Fruit fly (Drosophila melanogaster): Measurements from ENCODE around the gene Pten.

Pten gene

dm6 chr2L:10306518-10307260 lies 45.8 kb upstream of the Pten start, which contains the start of the genes CG5390 and CG4968 (continued):
- peak; percentile 87 for TF ChIP-seq stwl (tag; optimal IDR thresholded peaks at IDR 0.05)
- peak; percentile 32; the same call in 1 of the 2 replicates for TF ChIP-seq ttk (GFP tag; IDR thresholded peaks at IDR 0.05)
- peak; percentile 65 for TF ChIP-seq Sox100B (GFP tag; optimal IDR thresholded peaks at IDR 0.05)
- TF ChIP-seq zfh2 (GFP tag; optimal IDR thresholded peaks at IDR 0.05) = peak; percentile 5
- no peak for TF ChIP-seq CG8944 (GFP tag; optimal IDR thresholded peaks at IDR 0.05)
- peak; percentile 38; the same call in 1 of the 3 replicates for TF ChIP-seq Aef1 (GFP tag; IDR thresholded peaks at IDR 0.05)
- peak; percentile 68 for TF ChIP-seq HmgZ (tag; optimal IDR thresholded peaks at IDR 0.05)
- TF ChIP-seq onecut (GFP tag; IDR thresholded peaks at IDR 0.05) = peak; percentile 44
- no peak for TF ChIP-seq CG11093 (GFP tag; IDR thresholded peaks at IDR 0.05)
- peak; percentile 17; the same call in 1 of the 2 replicates for TF ChIP-seq CG1024 (GFP tag; IDR thresholded peaks at IDR 0.05)
- no peak for TF ChIP-seq CG11398 (GFP tag; optimal IDR thresholded peaks at IDR 0.05)
- no peak for TF ChIP-seq kni (GFP tag; optimal IDR thresholded peaks at IDR 0.05)
- peak; percentile 50 for TF ChIP-seq D19B (GFP tag; optimal IDR thresholded peaks at IDR 0.05)
- TF ChIP-seq z (GFP tag; IDR thresholded peaks at IDR 0.05) = peak; percentile 63; the same call in 1 of the 3 replicates
- no peak for TF ChIP-seq CG7987 (GFP tag; optimal IDR thresholded peaks at IDR 0.05)
- TF ChIP-seq CG13775 (GFP tag; optimal IDR thresholded peaks at IDR 0.05) = peak; percentile 55
- TF ChIP-seq slou (GFP tag; optimal IDR thresholded peaks at IDR 0.05) = peak; percentile 55
- no peak for TF ChIP-seq Blimp-1 (GFP tag; optimal IDR thresholded peaks at IDR 0.05)
- no peak for TF ChIP-seq sima (GFP tag; optimal IDR thresholded peaks at IDR 0.05)
- peak; percentile 64 for TF ChIP-seq gcm (GFP tag; optimal IDR thresholded peaks at IDR 0.05)
- peak; percentile 60 for TF ChIP-seq CG6683 (GFP tag; optimal IDR thresholded peaks at IDR 0.05)
- peak; percentile 70 for TF ChIP-seq CG4328 (GFP tag; optimal IDR thresholded peaks at IDR 0.05)
- peak; percentile 63 for TF ChIP-seq Ada2b (GFP tag; IDR thresholded peaks at IDR 0.05)
- peak; percentile 62 for TF ChIP-seq CG10979 (tag; optimal IDR thresholded peaks at IDR 0.05)
- TF ChIP-seq sob (GFP tag; IDR thresholded peaks at IDR 0.05) = peak; percentile 65
- TF ChIP-seq CG32767 (GFP tag; IDR thresholded peaks at IDR 0.05) = 0 out of 2 replicates have a peak, but pooled peaks have one; percentile 52
- TF ChIP-seq CG6254 (GFP tag; optimal IDR thresholded peaks at IDR 0.05) = peak; percentile 59
- no peak for TF ChIP-seq TFAM (GFP tag; optimal IDR thresholded peaks at IDR 0.05)
- peak; percentile 97 for TF ChIP-seq CG15514 (GFP tag; optimal IDR thresholded peaks at IDR 0.05)
- peak; percentile 39 for TF ChIP-seq CG12104 (GFP tag; optimal IDR thresholded peaks at IDR 0.05)
- TF ChIP-seq Meics (GFP tag; optimal IDR thresholded peaks at IDR 0.05) = peak; percentile 78
- no peak for TF ChIP-seq nerfin-2 (GFP tag; IDR thresholded peaks at IDR 0.05; ENCODE audit: partially characterized antibody)
- TF ChIP-seq CG7786 (GFP tag; optimal IDR thresholded peaks at IDR 0.05) = no peak
- TF ChIP-seq CG42726 (GFP tag; IDR thresholded peaks at IDR 0.05; ENCODE audit: partially characterized antibody) = no peak
- no peak for TF ChIP-seq gsb (GFP tag; IDR thresholded peaks at IDR 0.05)
- no peak for TF ChIP-seq CG17912 (GFP tag; optimal IDR thresholded peaks at IDR 0.05)
- TF ChIP-seq Pdp1 (GFP tag; optimal IDR thresholded peaks at IDR 0.05) = peak in 1 of 2 experiments; percentile 42
- TF ChIP-seq oc (tag; optimal IDR thresholded peaks at IDR 0.05) = no peak
- TF ChIP-seq Poxn (GFP tag; IDR thresholded peaks at IDR 0.05) = no peak
- peak; percentile 75; the same call in 1 of the 2 replicates for TF ChIP-seq Atf6 (GFP tag; IDR thresholded peaks at IDR 0.05)
- no peak for TF ChIP-seq jumu (GFP tag; optimal IDR thresholded peaks at IDR 0.05)
- TF ChIP-seq so (GFP tag; IDR thresholded peaks at IDR 0.05) = peak; percentile 57; the same call in 1 of the 3 replicates
- TF ChIP-seq stc (GFP tag; IDR thresholded peaks at IDR 0.05) = peak; percentile 53; the same call in 1 of the 2 replicates
- TF ChIP-seq CG12155 (GFP tag; optimal IDR thresholded peaks at IDR 0.05) = peak; percentile 67
- peak; percentile 58 for TF ChIP-seq salm (tag; optimal IDR thresholded peaks at IDR 0.05)
- TF ChIP-seq cato (GFP tag; optimal IDR thresholded peaks at IDR 0.05; ENCODE audit: borderline replicate concordance) = peak; percentile 19
- TF ChIP-seq schlank (tag; optimal IDR thresholded peaks at IDR 0.05) = peak; percentile 18
- TF ChIP-seq CG9797 (GFP tag; optimal IDR thresholded peaks at IDR 0.05) = no peak
